Worm (Caenorhabditis elegans) whole organism, early embryonic: ENCODE data around the gene F38E9.1.

Experiments used
- B0310.2 ChIP-seq: sonication (generic microtip); optimal IDR thresholded peaks from 2 replicates; lab custom pipeline; 2016; ENCODE audit warnings: mild to moderate bottlenecking, missing genetic modification characterization, missing compliant biosample characterization
- F13C5.2 ChIP-seq: sonication (generic microtip); optimal IDR thresholded peaks from 2 replicates; lab custom pipeline; 2017; ENCODE audit warnings: mild to moderate bottlenecking, missing genetic modification characterization, inconsistent platforms, missing compliant biosample characterization
- aly-1 ChIP-seq: sonication (generic microtip); optimal IDR thresholded peaks from 2 replicates; lab custom pipeline; 2016; ENCODE audit warnings: missing genetic modification characterization, missing compliant biosample characterization
- ama-1 ChIP-seq: fragments of 150-350 bp; optimal IDR thresholded peaks from 2 replicates; lab custom pipeline; 2014
- ceh-13 ChIP-seq: fragments of 200-800 bp; sonication (Bioruptor generic); optimal IDR thresholded peaks from 2 replicates; lab custom pipeline; 2018; ENCODE audit warnings: mild to moderate bottlenecking, missing genetic modification characterization, missing compliant biosample characterization
- ceh-36 ChIP-seq: sonication (generic microtip); optimal IDR thresholded peaks from 2 replicates; lab custom pipeline; 2016; ENCODE audit warnings: missing genetic modification characterization, inconsistent platforms, missing compliant biosample characterization
- ets-7 ChIP-seq: sonication (generic microtip); optimal IDR thresholded peaks from 2 replicates; lab custom pipeline; 2016; ENCODE audit warnings: missing genotype, missing genetic modification characterization, missing compliant biosample characterization
- flt-1 ChIP-seq: fragments of 200-800 bp; sonication (Bioruptor generic); IDR thresholded peaks from 2 replicates; pipeline ENCODE4 v1.3.6; 2022; ENCODE audit warnings: missing genetic modification characterization, missing compliant biosample characterization
- hmbx-1 ChIP-seq: sonication (generic microtip); optimal IDR thresholded peaks from 2 replicates; lab custom pipeline; 2016; ENCODE audit warnings: mild to moderate bottlenecking, missing genetic modification characterization, missing compliant biosample characterization
- hmg-4 ChIP-seq: fragments of 200-800 bp; sonication (Bioruptor generic); optimal IDR thresholded peaks from 2 replicates; lab custom pipeline; 2018; ENCODE audit warnings: mild to moderate bottlenecking, missing genetic modification characterization, missing compliant biosample characterization
- hnd-1 ChIP-seq: sonication (generic microtip); optimal IDR thresholded peaks from 2 replicates; lab custom pipeline; 2016; ENCODE audit warnings: missing genetic modification characterization, missing compliant biosample characterization
- pes-1 ChIP-seq: fragments of 200-800 bp; sonication (Bioruptor generic); IDR thresholded peaks from 2 replicates; pipeline ENCODE4 v1.3.6; 2022; ENCODE audit warnings: missing genetic modification reagents, missing genetic modification characterization, missing compliant biosample characterization
- scrt-1 ChIP-seq: fragments of 200-800 bp; sonication (Bioruptor generic); IDR thresholded peaks from 2 replicates; pipeline ENCODE4 v1.3.6; 2022; ENCODE audit warnings: missing genetic modification characterization, missing compliant biosample characterization
- sea-1 ChIP-seq: fragments of 200-800 bp; sonication (Bioruptor generic); conservative IDR thresholded peaks from 2 replicates; pipeline ENCODE4 v1.3.6; 2022; ENCODE audit warnings: missing genetic modification characterization, missing compliant biosample characterization
- tbx-11 ChIP-seq: fragments of 200-800 bp; sonication (Bioruptor generic); IDR thresholded peaks from 2 replicates; pipeline ENCODE4 v1.3.6; 2022; ENCODE audit warnings: missing genetic modification characterization, missing compliant biosample characterization
- tbx-37 ChIP-seq: fragments of 200-800 bp; sonication (Bioruptor generic); conservative IDR thresholded peaks from 2 replicates; pipeline ENCODE4 v1.3.6; 2022; ENCODE audit warnings: missing genetic modification reagents, missing genetic modification characterization, missing compliant biosample characterization
- tra-4 ChIP-seq: sonication (generic microtip); optimal IDR thresholded peaks from 2 replicates; lab custom pipeline; 2017; ENCODE audit warnings: missing genetic modification characterization, missing compliant biosample characterization

The F38E9.1 gene

ce11 chrX:16470758-16471157 lies at the start of gene F38E9.1:
Gene F38E9.1, plus strand, starts transcription at chrX:16471058.
- TF ChIP-seq ceh-36 (tag; lab: Kevin White, UChicago) (no peak), ama-1 (no peak), flt-1 (GFP tag; lab: Robert Waterston, UW) (no peak), aly-1 (no peak), hnd-1 (tag; lab: Kevin White, UChicago) (no peak), tbx-37 (GFP tag; lab: Robert Waterston, UW) (no peak), hmg-4 (GFP tag; lab: Kevin White, UChicago) (no peak), tbx-11 (GFP tag; lab: Robert Waterston, UW) (no peak), F13C5.2 (tag; lab: Kevin White, UChicago) (no peak)

ce11 chrX:16432143-16432542 lies 38.7 kb upstream of the F38E9.1 start, which contains the start of gene F38E9.6:
Gene F38E9.6, plus strand, starts transcription at chrX:16432443.
- TF ChIP-seq scrt-1 (no peak), pes-1 (no peak), tbx-11 (GFP tag; lab: Robert Waterston, UW) (no peak), flt-1 (GFP tag; lab: Robert Waterston, UW) (no peak), aly-1 (no peak), F13C5.2 (tag; lab: Kevin White, UChicago) (no peak), hmg-4 (GFP tag; lab: Kevin White, UChicago) (no peak), sea-1 (GFP tag; lab: Robert Waterston, UW) (no peak), tbx-37 (GFP tag; lab: Robert Waterston, UW) (no peak), hnd-1 (tag; lab: Kevin White, UChicago) (no peak), ceh-13 (no peak), ama-1 (no peak)

- TF ChIP-seq aly-1 (no peak), ama-1 (no peak), tbx-11 (GFP tag; lab: Robert Waterston, UW) (no peak), F13C5.2 (tag; lab: Kevin White, UChicago) (no peak), pes-1 (no peak), sea-1 (GFP tag; lab: Robert Waterston, UW) (no peak), hmg-4 (GFP tag; lab: Kevin White, UChicago) (no peak), flt-1 (GFP tag; lab: Robert Waterston, UW) (no peak), B0310.2 (tag; lab: Kevin White, UChicago) (no peak), scrt-1 (no peak), ets-7 (tag; lab: Kevin White, UChicago) (no peak), ceh-36 (tag; lab: Kevin White, UChicago) (no peak), hnd-1 (tag; lab: Kevin White, UChicago) (no peak), ceh-13 (no peak), tbx-37 (GFP tag; lab: Robert Waterston, UW) (no peak), tra-4 (tag; lab: Kevin White, UChicago) (no peak)
Observed at ce11 chrX:16440949-16441348, 29.9 kb upstream of the F38E9.1 start.

- TF ChIP-seq flt-1 (GFP tag; lab: Robert Waterston, UW) (no peak), ceh-13 (no peak), F13C5.2 (tag; lab: Kevin White, UChicago) (no peak), ets-7 (tag; lab: Kevin White, UChicago) (no peak), ama-1 (no peak), sea-1 (GFP tag; lab: Robert Waterston, UW) (no peak), pes-1 (no peak), hmg-4 (GFP tag; lab: Kevin White, UChicago) (no peak), tbx-11 (GFP tag; lab: Robert Waterston, UW) (no peak), hnd-1 (tag; lab: Kevin White, UChicago) (no peak), aly-1 (no peak), scrt-1 (no peak), ceh-36 (tag; lab: Kevin White, UChicago) (no peak), hmbx-1 (tag; lab: Kevin White, UChicago) (no peak), B0310.2 (tag; lab: Kevin White, UChicago) (no peak), tra-4 (tag; lab: Kevin White, UChicago) (no peak), tbx-37 (GFP tag; lab: Robert Waterston, UW) (no peak)
Observed at ce11 chrX:16443657-16444056, 27.2 kb upstream of the F38E9.1 start.

ce11 chrX:16445793-16446248 lies 25.0 kb upstream of the F38E9.1 start, which contains the start of gene twf-2:
Gene twf-2, plus strand, starts transcription at chrX:16446197.
- 0 out of 2 replicates have a peak, but pooled peaks have one; percentile 39 for TF ChIP-seq flt-1 (GFP tag; lab: Robert Waterston, UW)
- peak; percentile 85 for TF ChIP-seq F13C5.2 (tag; lab: Kevin White, UChicago)
- TF ChIP-seq hmg-4 (GFP tag; lab: Kevin White, UChicago): peak; percentile 93
- TF ChIP-seq sea-1 (GFP tag; lab: Robert Waterston, UW): 0 out of 2 replicates have a peak, but pooled peaks have one; percentile 18
- peak; percentile 27 for TF ChIP-seq aly-1
- 0 out of 2 replicates have a peak, but pooled peaks have one; percentile 36 for TF ChIP-seq tbx-11 (GFP tag; lab: Robert Waterston, UW)
- no peak for TF ChIP-seq ama-1
- TF ChIP-seq hmbx-1 (tag; lab: Kevin White, UChicago): no peak
- peak; percentile 49 for TF ChIP-seq B0310.2 (tag; lab: Kevin White, UChicago)

- TF ChIP-seq ceh-36 (tag; lab: Kevin White, UChicago): no peak
- TF ChIP-seq ama-1: no peak
- TF ChIP-seq F13C5.2 (tag; lab: Kevin White, UChicago): no peak
- TF ChIP-seq tra-4 (tag; lab: Kevin White, UChicago): no peak
- TF ChIP-seq ceh-13: no peak
- no peak for TF ChIP-seq flt-1 (GFP tag; lab: Robert Waterston, UW)
- TF ChIP-seq B0310.2 (tag; lab: Kevin White, UChicago): no peak
- no peak for TF ChIP-seq sea-1 (GFP tag; lab: Robert Waterston, UW)
- peak; percentile 40 for TF ChIP-seq hmg-4 (GFP tag; lab: Kevin White, UChicago)
- no peak for TF ChIP-seq hmbx-1 (tag; lab: Kevin White, UChicago)
- TF ChIP-seq scrt-1: no peak
- TF ChIP-seq tbx-11 (GFP tag; lab: Robert Waterston, UW): 0 out of 2 replicates have a peak, but pooled peaks have one; percentile 33
- no peak for TF ChIP-seq ets-7 (tag; lab: Kevin White, UChicago)
- TF ChIP-seq tbx-37 (GFP tag; lab: Robert Waterston, UW): no peak
Observed at ce11 chrX:16447116-16447515, 23.7 kb upstream of the F38E9.1 start.

ce11 chrX:16451124-16451523 lies 19.7 kb upstream of the F38E9.1 start:
- TF ChIP-seq tbx-11 (GFP tag; lab: Robert Waterston, UW) (no peak), scrt-1 (no peak), sea-1 (GFP tag; lab: Robert Waterston, UW) (no peak), flt-1 (GFP tag; lab: Robert Waterston, UW) (no peak), B0310.2 (tag; lab: Kevin White, UChicago) (no peak), F13C5.2 (tag; lab: Kevin White, UChicago) (no peak), hmbx-1 (tag; lab: Kevin White, UChicago) (no peak), ceh-13 (no peak), pes-1 (no peak), hnd-1 (tag; lab: Kevin White, UChicago) (no peak)
